Worm (Caenorhabditis elegans) whole organism, early embryonic: ENCODE results near the gene F59F5.7.

ENCODE experiments used
- B0310.2 ChIP-seq: sonication (generic microtip); optimal IDR thresholded peaks from 2 replicates; lab custom pipeline; 2016; ENCODE audit warnings: mild to moderate bottlenecking, missing genetic modification characterization, missing compliant biosample characterization
- F13C5.2 ChIP-seq: sonication (generic microtip); optimal IDR thresholded peaks from 2 replicates; lab custom pipeline; 2017; ENCODE audit warnings: mild to moderate bottlenecking, missing genetic modification characterization, inconsistent platforms, missing compliant biosample characterization
- aly-1 ChIP-seq: sonication (generic microtip); optimal IDR thresholded peaks from 2 replicates; lab custom pipeline; 2016; ENCODE audit warnings: missing genetic modification characterization, missing compliant biosample characterization
- ama-1 ChIP-seq: fragments of 150-350 bp; optimal IDR thresholded peaks from 2 replicates; lab custom pipeline; 2014
- ceh-13 ChIP-seq: fragments of 200-800 bp; sonication (Bioruptor generic); optimal IDR thresholded peaks from 2 replicates; lab custom pipeline; 2018; ENCODE audit warnings: mild to moderate bottlenecking, missing genetic modification characterization, missing compliant biosample characterization
- ceh-36 ChIP-seq: sonication (generic microtip); optimal IDR thresholded peaks from 2 replicates; lab custom pipeline; 2016; ENCODE audit warnings: missing genetic modification characterization, inconsistent platforms, missing compliant biosample characterization
- ets-7 ChIP-seq: sonication (generic microtip); optimal IDR thresholded peaks from 2 replicates; lab custom pipeline; 2016; ENCODE audit warnings: missing genotype, missing genetic modification characterization, missing compliant biosample characterization
- flt-1 ChIP-seq: fragments of 200-800 bp; sonication (Bioruptor generic); IDR thresholded peaks from 2 replicates; pipeline ENCODE4 v1.3.6; 2022; ENCODE audit warnings: missing genetic modification characterization, missing compliant biosample characterization
- hmbx-1 ChIP-seq: sonication (generic microtip); optimal IDR thresholded peaks from 2 replicates; lab custom pipeline; 2016; ENCODE audit warnings: mild to moderate bottlenecking, missing genetic modification characterization, missing compliant biosample characterization
- hmg-4 ChIP-seq: fragments of 200-800 bp; sonication (Bioruptor generic); optimal IDR thresholded peaks from 2 replicates; lab custom pipeline; 2018; ENCODE audit warnings: mild to moderate bottlenecking, missing genetic modification characterization, missing compliant biosample characterization
- hnd-1 ChIP-seq: sonication (generic microtip); optimal IDR thresholded peaks from 2 replicates; lab custom pipeline; 2016; ENCODE audit warnings: missing genetic modification characterization, missing compliant biosample characterization
- pes-1 ChIP-seq: fragments of 200-800 bp; sonication (Bioruptor generic); IDR thresholded peaks from 2 replicates; pipeline ENCODE4 v1.3.6; 2022; ENCODE audit warnings: missing genetic modification reagents, missing genetic modification characterization, missing compliant biosample characterization
- scrt-1 ChIP-seq: fragments of 200-800 bp; sonication (Bioruptor generic); IDR thresholded peaks from 2 replicates; pipeline ENCODE4 v1.3.6; 2022; ENCODE audit warnings: missing genetic modification characterization, missing compliant biosample characterization
- sea-1 ChIP-seq: fragments of 200-800 bp; sonication (Bioruptor generic); conservative IDR thresholded peaks from 2 replicates; pipeline ENCODE4 v1.3.6; 2022; ENCODE audit warnings: missing genetic modification characterization, missing compliant biosample characterization
- tbx-11 ChIP-seq: fragments of 200-800 bp; sonication (Bioruptor generic); IDR thresholded peaks from 2 replicates; pipeline ENCODE4 v1.3.6; 2022; ENCODE audit warnings: missing genetic modification characterization, missing compliant biosample characterization
- tbx-37 ChIP-seq: fragments of 200-800 bp; sonication (Bioruptor generic); conservative IDR thresholded peaks from 2 replicates; pipeline ENCODE4 v1.3.6; 2022; ENCODE audit warnings: missing genetic modification reagents, missing genetic modification characterization, missing compliant biosample characterization
- tra-4 ChIP-seq: sonication (generic microtip); optimal IDR thresholded peaks from 2 replicates; lab custom pipeline; 2017; ENCODE audit warnings: missing genetic modification characterization, missing compliant biosample characterization

Gene F59F5.7

DNA sequence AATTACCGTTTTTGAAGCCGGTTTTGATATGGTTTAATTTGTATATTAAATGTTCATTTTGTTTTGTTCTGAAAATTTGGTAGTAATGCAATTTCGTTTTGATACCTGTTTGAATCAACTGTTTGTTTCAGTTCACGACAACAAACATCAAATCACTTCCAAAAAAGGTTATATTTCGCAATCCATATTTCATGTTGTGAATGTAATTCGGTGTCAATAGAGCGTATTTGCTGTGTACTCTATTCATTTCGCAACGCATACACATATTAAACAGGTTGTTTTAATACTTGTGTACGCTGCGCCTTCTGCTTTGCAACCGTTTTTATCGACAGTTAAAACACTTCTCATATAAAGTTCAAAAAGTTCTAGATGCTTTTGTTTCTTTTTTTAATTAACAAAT lies 17.1 kb downstream of the F59F5.7 start:
- TF ChIP-seq B0310.2 (tag; lab: Kevin White, UChicago) (no peak), sea-1 (no peak), ceh-13 (no peak), ama-1 (no peak)

DNA sequence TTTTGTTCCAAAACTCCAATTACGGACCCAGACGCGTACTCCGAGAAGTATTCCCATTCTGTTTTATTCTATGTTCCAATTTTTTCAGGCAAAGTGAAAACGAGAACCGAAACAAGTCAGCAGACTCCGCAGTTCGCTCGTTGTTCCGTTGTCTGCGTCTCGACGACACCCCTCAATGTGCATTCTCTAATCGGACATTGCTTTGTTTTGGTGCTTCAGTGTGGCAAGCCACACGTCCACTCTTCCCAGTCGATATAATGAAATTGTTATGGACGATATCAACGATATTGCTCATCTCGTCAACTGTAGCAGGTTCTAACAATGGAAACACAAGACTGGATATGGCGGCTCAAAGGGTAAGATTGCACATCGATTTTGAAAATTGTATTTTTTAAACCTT lies 17.6 kb downstream of the F59F5.7 start, which contains the start of gene nhx-5:
Gene nhx-5, plus strand, starts transcription at position 82 of the 400 bp plus-strand sequence.
- TF ChIP-seq pes-1: no peak

DNA sequence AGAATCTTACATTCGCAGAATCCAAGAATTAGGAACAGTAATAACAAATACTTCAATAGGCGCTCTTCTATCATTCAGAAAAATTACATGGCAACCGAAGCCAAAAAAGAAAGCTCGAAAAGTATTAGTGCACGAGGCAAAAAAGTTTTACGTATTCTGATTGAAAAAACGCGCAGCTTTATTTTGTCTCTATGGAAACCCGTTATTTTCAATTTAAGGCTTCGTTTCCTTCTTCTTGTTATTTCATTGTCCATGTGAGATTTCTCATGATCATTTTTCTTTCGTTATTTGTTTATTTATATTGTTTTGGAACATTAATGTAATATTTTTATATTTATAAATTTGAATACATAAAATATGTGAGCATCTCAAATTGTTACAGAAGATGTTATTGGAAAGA lies 30.2 kb downstream of the F59F5.7 start, which contains the start of gene F57C7.4:
Gene F57C7.4, minus strand, starts transcription at position 101 of the 400 bp plus-strand sequence.
- TF ChIP-seq tbx-11 (GFP tag; lab: Robert Waterston, UW) (no peak), hnd-1 (tag; lab: Kevin White, UChicago) (no peak), hmg-4 (no peak), aly-1 (tag; lab: Kevin White, UChicago) (no peak), ama-1 (no peak), ceh-13 (no peak), ceh-36 (tag; lab: Kevin White, UChicago) (no peak), F13C5.2 (tag; lab: Kevin White, UChicago) (no peak), ets-7 (tag; lab: Kevin White, UChicago) (no peak), B0310.2 (tag; lab: Kevin White, UChicago) (no peak), scrt-1 (GFP tag; lab: Robert Waterston, UW) (no peak), pes-1 (no peak), hmbx-1 (no peak), flt-1 (no peak)

DNA sequence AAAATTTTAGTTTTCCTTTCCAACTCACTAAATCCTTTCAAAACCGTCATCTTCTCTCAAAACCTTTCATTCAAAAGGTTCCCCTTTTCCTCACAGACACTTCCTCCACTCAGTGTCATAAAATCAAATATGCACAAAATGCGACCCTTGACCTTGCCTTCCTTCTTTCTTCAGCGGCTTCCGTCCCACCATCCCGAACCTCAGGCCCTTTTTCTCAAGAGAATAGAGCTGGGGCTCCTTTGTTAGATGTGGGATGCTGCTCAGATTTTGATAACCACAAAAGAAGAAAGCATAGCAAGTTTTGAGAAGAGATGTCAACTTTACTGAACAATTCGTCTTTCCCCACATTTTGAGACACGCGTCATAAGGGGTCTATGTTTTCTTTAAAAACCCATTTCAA lies 31.5 kb downstream of the F59F5.7 start:
- TF ChIP-seq F13C5.2 (tag; lab: Kevin White, UChicago) (no peak), ama-1 (peak; percentile 40), pes-1 (0 out of 2 replicates have a peak, but pooled peaks have one; percentile 22)

DNA sequence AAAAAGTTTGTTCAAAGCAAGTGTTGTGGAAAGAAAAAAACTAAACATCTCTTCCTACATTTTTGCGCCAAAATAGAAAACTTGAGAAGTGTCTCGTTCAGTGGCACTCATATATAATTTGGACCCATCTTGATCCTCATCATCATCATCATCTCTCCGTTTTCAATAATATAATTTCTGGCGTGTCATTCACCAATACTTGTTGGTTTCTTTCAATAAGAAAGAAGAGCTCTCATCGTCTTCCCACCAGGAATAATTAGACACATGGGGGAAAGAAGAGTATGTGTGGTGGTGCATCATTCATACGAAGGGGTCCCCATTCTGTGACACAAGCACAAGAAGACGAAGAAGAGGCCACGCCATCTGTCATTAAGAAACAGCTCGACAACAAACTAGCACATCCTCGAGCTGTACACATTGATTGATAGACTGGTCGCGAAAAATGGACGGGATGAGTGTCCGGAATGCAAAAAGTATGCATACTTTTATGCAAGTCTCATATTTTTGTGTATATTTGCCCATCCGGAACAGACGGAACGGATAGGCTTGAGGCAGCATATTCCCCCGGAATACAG lies 32.0 kb downstream of the F59F5.7 start:
- peak; percentile 9 for TF ChIP-seq hmg-4
- no peak for TF ChIP-seq sea-1

DNA sequence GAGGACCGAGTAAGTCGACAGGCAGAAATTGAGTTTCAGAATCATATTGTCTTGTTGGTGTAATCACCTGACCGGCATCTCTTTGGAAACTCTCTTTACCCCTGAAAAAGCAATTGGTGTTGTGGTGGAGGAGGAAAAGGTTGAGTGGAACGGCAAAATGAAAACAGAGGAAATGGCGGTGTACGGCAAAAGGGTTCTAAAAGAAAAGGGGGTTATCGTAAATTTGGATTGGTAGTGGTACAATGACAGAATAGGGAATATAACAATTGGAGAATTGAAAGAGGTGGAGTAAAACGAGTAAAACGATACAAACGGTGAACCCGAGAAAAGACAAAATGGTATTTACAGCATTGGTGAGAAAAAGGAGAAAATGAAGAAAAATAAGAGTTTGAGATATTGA lies 33.9 kb downstream of the F59F5.7 start, which contains the start of gene sdn-1:
Gene sdn-1, minus strand, starts transcription at position 101 of the 400 bp plus-strand sequence.
- TF ChIP-seq tra-4 (tag; lab: Kevin White, UChicago): no peak
- no peak for TF ChIP-seq hmbx-1
- TF ChIP-seq ets-7 (tag; lab: Kevin White, UChicago): no peak
- TF ChIP-seq B0310.2 (tag; lab: Kevin White, UChicago): no peak

DNA sequence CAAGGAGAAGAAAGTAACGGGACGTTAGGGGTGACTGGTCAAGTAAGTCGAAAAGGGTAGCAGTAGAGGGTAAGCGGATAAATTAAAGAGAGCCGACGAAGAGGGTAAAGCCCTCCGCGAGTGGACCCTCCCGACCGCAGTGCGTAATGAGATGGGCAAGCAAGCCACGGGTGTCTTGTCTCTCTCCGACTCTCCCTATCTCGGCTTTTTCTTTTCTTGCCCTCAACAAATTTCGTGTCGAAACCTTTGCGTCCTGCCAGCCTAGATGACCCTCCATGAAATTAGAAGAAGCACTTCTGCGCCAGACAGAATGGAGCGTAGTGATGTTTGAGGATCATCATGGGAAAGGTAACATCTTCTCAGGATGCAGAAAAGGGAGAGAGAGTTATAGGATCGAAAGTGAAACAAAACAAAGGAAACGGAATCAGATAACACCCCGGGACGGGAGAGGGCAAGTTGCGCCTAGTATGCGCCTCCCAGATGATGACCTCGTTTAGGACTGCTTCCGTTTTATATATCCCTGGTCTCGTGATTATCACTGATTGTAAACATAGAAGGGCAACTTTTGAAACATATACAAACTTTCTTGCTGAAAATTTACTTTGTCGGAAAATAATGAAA lies 34.6 kb downstream of the F59F5.7 start:
- peak; percentile 3 for TF ChIP-seq ceh-36 (tag; lab: Kevin White, UChicago)
- TF ChIP-seq pes-1: no peak
- TF ChIP-seq flt-1: no peak
- no peak for TF ChIP-seq F13C5.2 (tag; lab: Kevin White, UChicago)
- TF ChIP-seq sea-1: no peak
- no peak for TF ChIP-seq scrt-1 (GFP tag; lab: Robert Waterston, UW)
- TF ChIP-seq tra-4 (tag; lab: Kevin White, UChicago): no peak
- TF ChIP-seq ama-1: no peak
- no peak for TF ChIP-seq aly-1 (tag; lab: Kevin White, UChicago)
- no peak for TF ChIP-seq hmbx-1
- TF ChIP-seq tbx-37 (GFP tag; lab: Robert Waterston, UW): no peak
- no peak for TF ChIP-seq ceh-13
- TF ChIP-seq hmg-4: peak; percentile 77
- no peak for TF ChIP-seq tbx-11 (GFP tag; lab: Robert Waterston, UW)

DNA sequence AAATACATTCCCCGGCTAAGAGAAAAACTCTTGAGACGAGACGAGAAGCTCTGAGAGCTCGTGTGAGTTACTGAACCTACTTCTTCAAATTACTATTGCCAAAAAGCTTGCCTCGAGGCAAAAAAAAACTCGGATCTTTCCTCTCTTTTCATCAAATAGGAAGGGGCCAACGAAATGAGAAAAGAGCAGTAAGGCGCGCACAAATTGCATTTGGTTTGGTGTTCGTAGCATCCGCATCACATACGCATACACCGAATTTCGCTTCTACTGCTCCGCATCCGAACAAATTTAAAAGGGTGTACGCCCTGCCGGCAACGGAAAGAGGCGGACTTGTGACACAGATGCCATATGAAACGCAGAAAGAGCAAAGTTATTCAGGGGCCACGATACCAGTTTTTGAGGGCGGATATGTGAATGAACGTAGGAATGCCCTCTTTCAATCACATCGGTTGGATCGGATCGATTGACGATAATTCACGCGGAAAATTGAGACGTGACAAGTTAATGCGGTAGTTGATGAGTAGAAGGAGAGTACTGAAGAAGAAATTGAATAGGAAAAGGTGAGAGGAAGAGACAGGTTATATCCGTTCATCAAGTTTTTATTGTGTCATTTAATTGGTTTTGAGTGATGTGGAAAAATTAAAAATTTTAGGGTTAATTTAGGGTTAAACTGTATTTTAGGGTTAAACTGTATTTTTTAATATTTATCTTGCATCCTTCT lies 35.6 kb downstream of the F59F5.7 start:
- TF ChIP-seq hmg-4 (peak; percentile 35), flt-1 (no peak)

DNA sequence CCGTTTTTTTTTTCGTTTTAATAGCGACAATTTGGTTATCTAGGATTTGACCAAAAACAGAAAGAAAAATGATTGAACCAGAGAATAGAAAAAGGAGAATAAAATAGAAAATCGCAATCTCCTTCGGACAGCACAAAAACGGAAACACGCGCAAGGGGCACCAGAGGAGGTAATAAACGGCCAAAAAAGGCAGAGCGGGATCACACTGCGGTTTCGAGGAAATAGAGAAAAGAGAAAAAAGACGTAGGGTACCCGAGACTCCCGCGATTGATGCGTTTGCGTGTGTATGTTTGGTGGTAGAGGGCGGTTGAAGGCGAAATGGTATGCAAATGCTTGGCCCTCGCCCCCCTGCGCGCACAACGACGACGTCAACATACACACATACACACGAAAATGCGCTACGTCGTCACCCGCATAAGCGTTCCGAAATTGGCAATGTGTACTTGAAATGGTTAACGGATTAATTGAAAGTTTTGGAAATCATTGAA lies 37.2 kb downstream of the F59F5.7 start:
- TF ChIP-seq sea-1 (0 out of 2 replicates have a peak, but pooled peaks have one; percentile 34), flt-1 (no peak), hmg-4 (peak; percentile 76), hnd-1 (tag; lab: Kevin White, UChicago) (no peak), ceh-36 (tag; lab: Kevin White, UChicago) (no peak), tbx-11 (GFP tag; lab: Robert Waterston, UW) (no peak), F13C5.2 (tag; lab: Kevin White, UChicago) (no peak), scrt-1 (GFP tag; lab: Robert Waterston, UW) (no peak), ets-7 (tag; lab: Kevin White, UChicago) (no peak), B0310.2 (tag; lab: Kevin White, UChicago) (no peak), pes-1 (no peak), ama-1 (no peak), aly-1 (tag; lab: Kevin White, UChicago) (peak; percentile 9), ceh-13 (no peak), hmbx-1 (no peak)
